Fruit fly (Drosophila melanogaster): Measurements from ENCODE around the gene kay.

Gene kay

DNA sequence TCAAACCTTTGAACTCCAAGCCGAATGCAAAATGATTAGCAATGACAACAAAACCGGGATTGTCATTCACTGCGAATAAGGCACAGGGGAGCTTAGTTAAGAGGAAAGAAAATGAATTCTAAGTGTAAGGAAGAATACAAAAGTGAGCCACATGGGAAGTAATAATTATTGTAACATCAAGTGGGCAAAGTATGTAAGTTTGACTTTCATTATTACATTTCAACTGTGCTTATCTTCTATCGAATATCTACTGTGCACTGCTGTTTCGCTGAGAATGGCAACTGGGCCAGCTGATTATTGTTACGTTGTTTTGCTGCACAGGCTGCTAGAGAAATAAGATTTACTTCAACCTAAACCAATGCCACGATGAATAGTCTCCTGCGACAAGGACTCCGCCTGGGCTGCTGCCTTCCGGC, 29.1 kb upstream of the kay start, which contains the start of the genes CG7601 and CIA30 (continued):
- TF ChIP-seq CG3032 (tag; optimal IDR thresholded peaks at IDR 0.05) (peak; percentile 99), eg (GFP tag; IDR thresholded peaks at IDR 0.05) (peak; percentile 100), svp (GFP tag) (peak; percentile 100), CG8119 (GFP tag; IDR thresholded peaks at IDR 0.05) (peak; percentile 100), CG1621 (tag; optimal IDR thresholded peaks at IDR 0.05) (peak; percentile 98), CG34406 (GFP tag; optimal IDR thresholded peaks at IDR 0.05) (peak; percentile 98), topi (GFP tag; optimal IDR thresholded peaks at IDR 0.05) (peak; percentile 100), Sox14 (GFP tag; optimal IDR thresholded peaks at IDR 0.05) (peak; percentile 99), CG16779 (tag; optimal IDR thresholded peaks at IDR 0.05) (peak; percentile 95), Ets96B (tag; optimal IDR thresholded peaks at IDR 0.05) (peak; percentile 98), CG11902 (GFP tag; optimal IDR thresholded peaks at IDR 0.05) (peak; percentile 100), CG10669 (GFP tag; optimal IDR thresholded peaks at IDR 0.05) (peak; percentile 99), salr (GFP tag; optimal IDR thresholded peaks at IDR 0.05) (peak; percentile 96 to 97), CG6276 (GFP tag; optimal IDR thresholded peaks at IDR 0.05) (peak; percentile 98), CG6854 (GFP tag; optimal IDR thresholded peaks at IDR 0.05) (peak; percentile 97), dac (GFP tag; optimal IDR thresholded peaks at IDR 0.05) (peak; percentile 98), esn (GFP tag; optimal IDR thresholded peaks at IDR 0.05) (peak; percentile 99), CG32006 (GFP tag; optimal IDR thresholded peaks at IDR 0.05) (peak; percentile 98), CG6808 (GFP tag; optimal IDR thresholded peaks at IDR 0.05) (peak; percentile 98), CG11762 (GFP tag; optimal IDR thresholded peaks at IDR 0.05; ENCODE audit: insufficient read depth) (peak; percentile 99), Met (GFP tag; optimal IDR thresholded peaks at IDR 0.05) (peak; percentile 99), spab (GFP tag; optimal IDR thresholded peaks at IDR 0.05) (peak; percentile 99), dsx (GFP tag; optimal IDR thresholded peaks at IDR 0.05; ENCODE audit: poor library complexity, severe bottlenecking) (peak; percentile 99), CG11294 (GFP tag; IDR thresholded peaks at IDR 0.05) (peak; percentile 100), Hr39 (GFP tag; optimal IDR thresholded peaks at IDR 0.05) (peak; percentile 99), Eip75B (GFP tag; optimal IDR thresholded peaks at IDR 0.05) (peak; percentile 99), achi (GFP tag; optimal IDR thresholded peaks at IDR 0.05) (peak; percentile 98), CG4318 (GFP tag; optimal IDR thresholded peaks at IDR 0.05) (peak; percentile 97), Hr4 (GFP tag; optimal IDR thresholded peaks at IDR 0.05) (peak; percentile 99), Gug (GFP tag; IDR thresholded peaks at IDR 0.05) (peak; percentile 100)

- TF ChIP-seq Smox (GFP tag; optimal IDR thresholded peaks at IDR 0.05) (peak; percentile 44), CG31627 (GFP tag; optimal IDR thresholded peaks at IDR 0.05) (peak; percentile 11), CG6276 (GFP tag; optimal IDR thresholded peaks at IDR 0.05) (peak; percentile 63), pdm3 (GFP tag; optimal IDR thresholded peaks at IDR 0.05) (peak; percentile 15), CG8319 (GFP tag; optimal IDR thresholded peaks at IDR 0.05) (no peak), Ets21C (GFP tag; optimal IDR thresholded peaks at IDR 0.05) (no peak), net (GFP tag; optimal IDR thresholded peaks at IDR 0.05) (peak; percentile 54), Met (GFP tag; optimal IDR thresholded peaks at IDR 0.05) (peak; percentile 47), acj6 (GFP tag; optimal IDR thresholded peaks at IDR 0.05) (peak; percentile 60), cyc (GFP tag; optimal IDR thresholded peaks at IDR 0.05) (peak; percentile 21), CG10669 (GFP tag; optimal IDR thresholded peaks at IDR 0.05) (peak; percentile 50), CG7368 (GFP tag; optimal IDR thresholded peaks at IDR 0.05) (no peak), Lpt (GFP tag; optimal IDR thresholded peaks at IDR 0.05) (peak; percentile 25), fd59A (GFP tag; optimal IDR thresholded peaks at IDR 0.05) (no peak), topi (GFP tag; optimal IDR thresholded peaks at IDR 0.05) (peak; percentile 45), fd85E (GFP tag; optimal IDR thresholded peaks at IDR 0.05) (no peak), CG11294 (GFP tag; IDR thresholded peaks at IDR 0.05) (no peak), eg (GFP tag; IDR thresholded peaks at IDR 0.05) (no peak), OdsH (GFP tag; optimal IDR thresholded peaks at IDR 0.05) (peak; percentile 71), Eip78C (GFP tag) (peak; percentile 90), esn (GFP tag; optimal IDR thresholded peaks at IDR 0.05) (peak; percentile 69), svp (GFP tag) (peak; percentile 51), Sox102F (GFP tag; optimal IDR thresholded peaks at IDR 0.05) (peak; percentile 44), Sox15 (GFP tag; optimal IDR thresholded peaks at IDR 0.05) (no peak), salr (GFP tag; optimal IDR thresholded peaks at IDR 0.05) (no peak), Blimp-1 (GFP tag; optimal IDR thresholded peaks at IDR 0.05) (no peak), Eip93F (GFP tag; optimal IDR thresholded peaks at IDR 0.05) (no peak), CG6792 (GFP tag; optimal IDR thresholded peaks at IDR 0.05) (peak; percentile 32), spab (GFP tag; optimal IDR thresholded peaks at IDR 0.05) (peak; percentile 6), vri (GFP tag; optimal IDR thresholded peaks at IDR 0.05) (peak; percentile 55), CG6808 (GFP tag; optimal IDR thresholded peaks at IDR 0.05) (no peak)
Measured at dm6 chr3R:29737891-29738290, 27.9 kb upstream of the kay start, which contains the start of gene Gnpnat. Gnpnat (plus strand) TSS chr3R:29738275.

Data from whole organism, prepupa.